Fruit fly (Drosophila melanogaster) whole organism, prepupa: Measurements from ENCODE around the gene Sf3b2.

Experiments used
- Hr38 ChIP-seq: sonication (Bioruptor generic); optimal IDR thresholded peaks from 2 replicates; lab custom pipeline; 2016; ENCODE audit warnings: missing biosample characterization, missing genetic modification characterization
- Lpt ChIP-seq: fragments of 200-800 bp; sonication (Bioruptor generic); optimal IDR thresholded peaks from 3 replicates; lab custom pipeline; 2016; ENCODE audit warnings: missing biosample characterization, missing genetic modification characterization
- acj6 ChIP-seq: fragments of 200-800 bp; sonication (Bioruptor generic); optimal IDR thresholded peaks from 3 replicates; lab custom pipeline; 2016; ENCODE audit warnings: missing biosample characterization, missing genetic modification characterization

- TF ChIP-seq Lpt (GFP tag; lab: Kevin White, UChicago) (no peak), acj6 (GFP tag; lab: Kevin White, UChicago) (no peak), Hr38 (GFP tag; lab: Kevin White, UChicago) (no peak)
Observed at dm6 chr2L:3078741-3079140, 49.8 kb upstream of the Sf3b2 start.
